Worm (Caenorhabditis elegans) whole organism, mixed stage, embryonic: Measurements from ENCODE around the gene cpna-1.

Source experiments
- M03D4.4 ChIP-seq: sonication (generic microtip); optimal IDR thresholded peaks from 2 replicates; lab custom pipeline; 2017; ENCODE audit warnings: mild to moderate bottlenecking, missing genetic modification characterization, missing compliant biosample characterization
- ceh-39 ChIP-seq: fragments of 150-350 bp; optimal IDR thresholded peaks from 2 replicates; lab custom pipeline; 2014; ENCODE audit warnings: missing biosample characterization, missing genetic modification characterization
- ceh-43 ChIP-seq: fragments of 200-800 bp; sonication (Bioruptor generic); optimal IDR thresholded peaks from 2 replicates; lab custom pipeline; 2018; ENCODE audit warnings: mild to moderate bottlenecking, missing genetic modification characterization, moderate library complexity, missing compliant biosample characterization
- ceh-83 ChIP-seq: fragments of 200-800 bp; sonication (Bioruptor generic); optimal IDR thresholded peaks from 2 replicates; lab custom pipeline; 2018; ENCODE audit warnings: mild to moderate bottlenecking, missing genetic modification characterization, missing compliant biosample characterization
- ces-1 ChIP-seq: fragments of 150-350 bp; optimal IDR thresholded peaks from 2 replicates; lab custom pipeline; 2014; ENCODE audit warnings: missing biosample characterization, missing genetic modification reagents, missing genetic modification characterization
- cnd-1 ChIP-seq: fragments of 200-800 bp; sonication (Bioruptor generic); optimal IDR thresholded peaks from 2 replicates; lab custom pipeline; 2018; ENCODE audit warnings: mild to moderate bottlenecking, missing genetic modification characterization, missing compliant biosample characterization
- drap-1 ChIP-seq: fragments of 200-800 bp; sonication (Bioruptor generic); optimal IDR thresholded peaks from 3 replicates; lab custom pipeline; 2018; ENCODE audit warnings: mild to moderate bottlenecking, missing genetic modification characterization, missing compliant biosample characterization
- elt-1 ChIP-seq: sonication (generic microtip); optimal IDR thresholded peaks from 2 replicates; lab custom pipeline; 2017; ENCODE audit warnings: missing genetic modification characterization, mild to moderate bottlenecking, missing compliant biosample characterization, antibody characterized with exemption, moderate library complexity, borderline replicate concordance; ENCODE audit not compliant: insufficient read depth
- elt-3 ChIP-seq: fragments of 150-350 bp; optimal IDR thresholded peaks from 2 replicates; lab custom pipeline; 2014; ENCODE audit warnings: missing biosample characterization, missing genetic modification characterization
- flh-1 ChIP-seq: fragments of 200-800 bp; sonication (Bioruptor generic); optimal IDR thresholded peaks from 2 replicates; lab custom pipeline; 2018; ENCODE audit warnings: mild to moderate bottlenecking, missing genetic modification characterization, moderate library complexity, missing compliant biosample characterization
- ham-2 ChIP-seq: fragments of 200-800 bp; sonication (Bioruptor generic); optimal IDR thresholded peaks from 2 replicates; lab custom pipeline; 2018; ENCODE audit warnings: mild to moderate bottlenecking, missing genetic modification characterization, missing compliant biosample characterization
- hlh-1 ChIP-seq: fragments of 150-350 bp; optimal IDR thresholded peaks from 2 replicates; lab custom pipeline; 2014; ENCODE audit warnings: missing biosample characterization, missing genetic modification reagents, missing genetic modification characterization
- lin-13 ChIP-seq: fragments of 150-350 bp; optimal IDR thresholded peaks from 2 replicates; lab custom pipeline; 2014; ENCODE audit warnings: missing biosample characterization, missing genetic modification characterization
- lin-32 ChIP-seq: fragments of 200-800 bp; sonication (Bioruptor generic); optimal IDR thresholded peaks from 2 replicates; lab custom pipeline; 2018; ENCODE audit warnings: mild to moderate bottlenecking, missing genetic modification characterization, missing compliant biosample characterization
- lsy-2 ChIP-seq: fragments of 150-350 bp; optimal IDR thresholded peaks from 2 replicates; lab custom pipeline; 2014; ENCODE audit warnings: missing biosample characterization, missing genetic modification characterization
- mab-5 ChIP-seq: fragments of 150-350 bp; optimal IDR thresholded peaks from 2 replicates; lab custom pipeline; 2014; ENCODE audit warnings: missing biosample characterization, missing genetic modification characterization
- mep-1 ChIP-seq: fragments of 150-350 bp; optimal IDR thresholded peaks from 2 replicates; lab custom pipeline; 2017; ENCODE audit warnings: missing biosample characterization, missing genetic modification reagents, missing genetic modification characterization, inconsistent platforms
- mls-2 ChIP-seq: sonication (generic microtip); optimal IDR thresholded peaks from 2 replicates; lab custom pipeline; 2016; ENCODE audit warnings: mild to moderate bottlenecking, missing genetic modification characterization, moderate library complexity, missing compliant biosample characterization
- nhr-12 ChIP-seq: fragments of 150-350 bp; optimal IDR thresholded peaks from 2 replicates; lab custom pipeline; 2014; ENCODE audit warnings: missing biosample characterization, missing genetic modification characterization
- nhr-2 ChIP-seq: fragments of 150-350 bp; optimal IDR thresholded peaks from 2 replicates; lab custom pipeline; 2014; ENCODE audit warnings: missing biosample characterization, missing genetic modification characterization
- nhr-237 ChIP-seq: fragments of 150-350 bp; optimal IDR thresholded peaks from 2 replicates; lab custom pipeline; 2014; ENCODE audit warnings: missing biosample characterization, missing genetic modification characterization
- nhr-28 ChIP-seq: fragments of 150-350 bp; optimal IDR thresholded peaks from 2 replicates; lab custom pipeline; 2014; ENCODE audit warnings: missing biosample characterization, missing genetic modification characterization
- nhr-76 ChIP-seq: sonication (generic microtip); optimal IDR thresholded peaks from 2 replicates; lab custom pipeline; 2017; ENCODE audit warnings: missing biosample characterization, missing genetic modification characterization
- pha-4 ChIP-seq: fragments of 150-350 bp; optimal IDR thresholded peaks from 2 replicates; lab custom pipeline; 2018; ENCODE audit warnings: missing biosample characterization, missing genetic modification reagents, missing genetic modification characterization
- sem-2 ChIP-seq: fragments of 200-800 bp; sonication (Bioruptor generic); optimal IDR thresholded peaks from 2 replicates; lab custom pipeline; 2018; ENCODE audit warnings: mild to moderate bottlenecking, missing genetic modification characterization, missing compliant biosample characterization
- snpc-4 ChIP-seq: fragments of 150-350 bp; optimal IDR thresholded peaks from 2 replicates; lab custom pipeline; 2014; ENCODE audit warnings: missing biosample characterization, missing genetic modification characterization
- tbx-8 ChIP-seq: fragments of 200-800 bp; sonication (Bioruptor generic); optimal IDR thresholded peaks from 2 replicates; lab custom pipeline; 2018; ENCODE audit warnings: mild to moderate bottlenecking, missing genetic modification characterization, moderate library complexity, missing compliant biosample characterization
- unc-120 ChIP-seq: sonication (generic microtip); optimal IDR thresholded peaks from 2 replicates; lab custom pipeline; 2017; ENCODE audit warnings: missing genetic modification characterization, missing compliant biosample characterization; ENCODE audit not compliant: poor library complexity, severe bottlenecking
- unc-39 ChIP-seq: fragments of 150-350 bp; optimal IDR thresholded peaks from 2 replicates; lab custom pipeline; 2014; ENCODE audit warnings: missing biosample characterization, missing genetic modification characterization
- unc-62 ChIP-seq: fragments of 150-350 bp; optimal IDR thresholded peaks from 2 replicates; lab custom pipeline; 2014; ENCODE audit warnings: missing biosample characterization, missing genetic modification reagents, missing genetic modification characterization
- zip-8 ChIP-seq: fragments of 150-350 bp; optimal IDR thresholded peaks from 2 replicates; lab custom pipeline; 2014; ENCODE audit warnings: missing biosample characterization, missing genetic modification characterization
- ztf-11 ChIP-seq: fragments of 150-350 bp; optimal IDR thresholded peaks from 2 replicates; lab custom pipeline; 2014; ENCODE audit warnings: missing biosample characterization, missing genetic modification characterization

cpna-1 gene

ce11 chrII:4222983-4223382 is 36.5 kb downstream of the cpna-1 start, which contains the start of gene C16A11.5:
TSS of gene C16A11.5 (plus strand) at chrII:4223305.
- TF ChIP-seq nhr-12 (tag; lab: Kevin White, UChicago) (no peak), tbx-8 (GFP tag; lab: Kevin White, UChicago) (no peak), unc-120 (no peak), nhr-28 (tag; lab: Kevin White, UChicago) (no peak), mep-1 (tag; lab: Kevin White, UChicago) (no peak), sem-2 (GFP tag; lab: Kevin White, UChicago) (no peak), ham-2 (GFP tag; lab: Kevin White, UChicago) (no peak), pha-4 (tag; lab: Kevin White, UChicago) (no peak), nhr-76 (tag; lab: Kevin White, UChicago) (no peak), snpc-4 (tag; lab: Kevin White, UChicago) (no peak), unc-62 (GFP tag; lab: Kevin White, UChicago) (no peak), lin-13 (tag; lab: Kevin White, UChicago) (no peak), nhr-2 (tag; lab: Kevin White, UChicago) (no peak), mls-2 (tag; lab: Kevin White, UChicago) (no peak), ceh-43 (GFP tag; lab: Kevin White, UChicago) (no peak), unc-39 (tag; lab: Kevin White, UChicago) (no peak), ztf-11 (tag; lab: Kevin White, UChicago) (no peak), lin-32 (no peak), cnd-1 (tag; lab: Kevin White, UChicago) (no peak), ceh-39 (no peak)

- no peak for TF ChIP-seq tbx-8 (GFP tag; lab: Kevin White, UChicago)
- no peak for TF ChIP-seq ceh-43 (GFP tag; lab: Kevin White, UChicago)
- TF ChIP-seq unc-120, result no peak
- no peak for TF ChIP-seq ces-1 (GFP tag; lab: Kevin White, UChicago)
- no peak for TF ChIP-seq lsy-2 (tag; lab: Kevin White, UChicago)
- TF ChIP-seq nhr-237 (tag; lab: Kevin White, UChicago), result no peak
- no peak for TF ChIP-seq lin-13 (tag; lab: Kevin White, UChicago)
- no peak for TF ChIP-seq unc-62 (GFP tag; lab: Kevin White, UChicago)
- no peak for TF ChIP-seq drap-1
- no peak for TF ChIP-seq ceh-39
- no peak for TF ChIP-seq flh-1 (GFP tag; lab: Kevin White, UChicago)
These were observed 40.2 kb downstream of the cpna-1 start, which contains the start of gene C16A11.4 for ce11 chrII:4226598-4227096. TSS of gene C16A11.4 (plus strand) at chrII:4227046.

ce11 chrII:4228112-4228770 is 41.8 kb downstream of the cpna-1 start:
- TF ChIP-seq elt-3 (tag; lab: Kevin White, UChicago), result no peak
- TF ChIP-seq elt-1 (tag; lab: Kevin White, UChicago), result no peak
- TF ChIP-seq ces-1 (GFP tag; lab: Kevin White, UChicago), result no peak
- no peak for TF ChIP-seq M03D4.4
- no peak for TF ChIP-seq nhr-2 (tag; lab: Kevin White, UChicago)
- no peak for TF ChIP-seq unc-39 (tag; lab: Kevin White, UChicago)
- TF ChIP-seq hlh-1 (tag; lab: Kevin White, UChicago), result no peak
- TF ChIP-seq mep-1 (tag; lab: Kevin White, UChicago), result no peak
- TF ChIP-seq flh-1 (GFP tag; lab: Kevin White, UChicago), result no peak
- no peak for TF ChIP-seq lin-32
- TF ChIP-seq ceh-83 (GFP tag; lab: Kevin White, UChicago), result no peak
- TF ChIP-seq nhr-237 (tag; lab: Kevin White, UChicago), result no peak
- no peak for TF ChIP-seq unc-120
- no peak for TF ChIP-seq lin-13 (tag; lab: Kevin White, UChicago)
- TF ChIP-seq zip-8, result no peak
- no peak for TF ChIP-seq mls-2 (tag; lab: Kevin White, UChicago)
- no peak for TF ChIP-seq snpc-4 (tag; lab: Kevin White, UChicago)
- TF ChIP-seq sem-2 (GFP tag; lab: Kevin White, UChicago), result no peak
- no peak for TF ChIP-seq ztf-11 (tag; lab: Kevin White, UChicago)
- no peak for TF ChIP-seq mab-5 (tag; lab: Kevin White, UChicago)
